Worm (Caenorhabditis elegans) whole organism, young adult: Measurements from ENCODE around the gene F22B5.6.
"Not testable (repeated sequence)": the region's sequence is repeated elsewhere in the genome, so short reads cannot be mapped to it uniquely, and the experiment has no call there.

Experiments used
- ZK185.1 ChIP-seq: sonication (generic microtip); optimal IDR thresholded peaks from 2 replicates; lab custom pipeline; 2016; ENCODE audit warnings: mild to moderate bottlenecking, missing genetic modification characterization, missing compliant biosample characterization; ENCODE audit not compliant: poor library complexity, severe bottlenecking
- ama-1 ChIP-seq, 3 experiments: fragments of 150-350 bp in 1 of 3; sonication (generic microtip) in 2 of 3; optimal IDR thresholded peaks; 2 replicates each; lab custom pipeline; 2014 to 2018; ENCODE audit warnings: missing biosample characterization in 2 of 3, missing genetic modification characterization in 2 of 3, missing genetic modification reagents in 2 of 3
- ceh-91 ChIP-seq: fragments of 200-800 bp; sonication (Bioruptor generic); IDR thresholded peaks from 2 replicates; pipeline ENCODE4 v1.3.6; 2022; ENCODE audit warnings: missing genetic modification reagents, missing genetic modification characterization, missing compliant biosample characterization
- nfyb-1 ChIP-seq: fragments of 200-800 bp; sonication (Bioruptor generic); IDR thresholded peaks from 2 replicates; pipeline ENCODE4 v1.3.6; 2022; ENCODE audit warnings: missing genetic modification reagents, missing genetic modification characterization, missing compliant biosample characterization
- somi-1 ChIP-seq: fragments of 200-800 bp; sonication (Bioruptor generic); optimal IDR thresholded peaks from 2 replicates; lab custom pipeline; 2018; ENCODE audit warnings: mild to moderate bottlenecking, missing genetic modification characterization, missing compliant biosample characterization
- tlf-1 ChIP-seq: fragments of 200-800 bp; sonication (Bioruptor generic); optimal IDR thresholded peaks from 2 replicates; lab custom pipeline; 2018; ENCODE audit warnings: mild to moderate bottlenecking, missing genetic modification characterization, missing compliant biosample characterization
- xnd-1 ChIP-seq: sonication (generic microtip); optimal IDR thresholded peaks from 2 replicates; lab custom pipeline; 2016; ENCODE audit warnings: missing genotype, missing genetic modification reagents, missing genetic modification characterization, missing compliant biosample characterization
- ztf-22 ChIP-seq: fragments of 200-800 bp; sonication (Bioruptor generic); optimal IDR thresholded peaks from 2 replicates; lab custom pipeline; 2018; ENCODE audit warnings: mild to moderate bottlenecking, missing genetic modification characterization, moderate library complexity, missing compliant biosample characterization
- ztf-6 ChIP-seq: fragments of 200-800 bp; sonication (Bioruptor generic); IDR thresholded peaks from 2 replicates; pipeline ENCODE4 v1.3.6; 2022; ENCODE audit warnings: missing genetic modification reagents, missing genetic modification characterization, missing compliant biosample characterization

DNA sequence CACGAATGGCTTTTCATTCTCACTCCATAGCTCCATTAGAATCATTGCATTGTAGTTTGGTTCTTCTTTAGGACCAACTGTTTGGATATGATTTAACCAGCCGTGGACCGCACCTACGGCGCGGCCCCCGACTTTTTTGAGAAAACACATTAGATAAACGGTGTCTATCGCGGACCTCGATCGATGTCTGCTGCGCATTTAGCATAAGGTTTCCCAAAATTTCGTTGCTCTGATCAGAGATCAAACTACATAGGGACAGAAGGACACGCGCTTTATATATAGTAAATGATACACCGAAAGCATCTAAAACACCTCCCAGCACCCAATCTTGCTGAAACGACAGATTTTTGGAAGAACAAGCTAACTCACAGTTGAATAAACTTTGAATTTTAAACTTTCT lies 23.0 kb downstream of the F22B5.6 start:
- TF ChIP-seq ZK185.1 (tag; lab: Kevin White, UChicago); nfyb-1 (GFP tag; lab: Robert Waterston, UW); ztf-6 (GFP tag; lab: Robert Waterston, UW); ztf-22 (GFP tag; lab: Kevin White, UChicago); ceh-91; tlf-1 (GFP tag; lab: Kevin White, UChicago); xnd-1 (tag; lab: Kevin White, UChicago); ama-1 (optimal IDR thresholded peaks at IDR 0.05; lab: Kevin White, UChicago); ama-1 (GFP tag; optimal IDR thresholded peaks at IDR 0.05; lab: Kevin White, UChicago); somi-1 (GFP tag; lab: Kevin White, UChicago): not testable (repeated sequence)
